Fruit fly (Drosophila melanogaster) S2 (cell line): ENCODE results near the gene CG7530.

Experiments
- CG8478 ChIP-seq: fragments of >200 bp; optimal IDR thresholded peaks from 2 replicates; lab custom pipeline; 2018
- CTCF ChIP-seq, 2 experiments: fragments of >200 bp; optimal IDR thresholded peaks; 2 replicates each; lab custom pipeline; 2018

- no peak for TF ChIP-seq CG8478
- TF ChIP-seq CTCF (optimal IDR thresholded peaks at IDR 0.05; lab: Kevin White, UChicago) = no peak
Observed at dm6 chr3R:14692230-14692970, 38.9 kb downstream of the CG7530 start.
